Worm (Caenorhabditis elegans) whole organism, early embryonic: Measurements from ENCODE around the gene C33A11.2.

ENCODE experiments used
- B0310.2 ChIP-seq: sonication (generic microtip); optimal IDR thresholded peaks from 2 replicates; lab custom pipeline; 2016; ENCODE audit warnings: mild to moderate bottlenecking, missing genetic modification characterization, missing compliant biosample characterization
- F13C5.2 ChIP-seq: sonication (generic microtip); optimal IDR thresholded peaks from 2 replicates; lab custom pipeline; 2017; ENCODE audit warnings: mild to moderate bottlenecking, missing genetic modification characterization, inconsistent platforms, missing compliant biosample characterization
- aly-1 ChIP-seq: sonication (generic microtip); optimal IDR thresholded peaks from 2 replicates; lab custom pipeline; 2016; ENCODE audit warnings: missing genetic modification characterization, missing compliant biosample characterization
- ama-1 ChIP-seq: fragments of 150-350 bp; optimal IDR thresholded peaks from 2 replicates; lab custom pipeline; 2014
- ceh-13 ChIP-seq: fragments of 200-800 bp; sonication (Bioruptor generic); optimal IDR thresholded peaks from 2 replicates; lab custom pipeline; 2018; ENCODE audit warnings: mild to moderate bottlenecking, missing genetic modification characterization, missing compliant biosample characterization
- ceh-36 ChIP-seq: sonication (generic microtip); optimal IDR thresholded peaks from 2 replicates; lab custom pipeline; 2016; ENCODE audit warnings: missing genetic modification characterization, inconsistent platforms, missing compliant biosample characterization
- ets-7 ChIP-seq: sonication (generic microtip); optimal IDR thresholded peaks from 2 replicates; lab custom pipeline; 2016; ENCODE audit warnings: missing genotype, missing genetic modification characterization, missing compliant biosample characterization
- flt-1 ChIP-seq: fragments of 200-800 bp; sonication (Bioruptor generic); IDR thresholded peaks from 2 replicates; pipeline ENCODE4 v1.3.6; 2022; ENCODE audit warnings: missing genetic modification characterization, missing compliant biosample characterization
- hmbx-1 ChIP-seq: sonication (generic microtip); optimal IDR thresholded peaks from 2 replicates; lab custom pipeline; 2016; ENCODE audit warnings: mild to moderate bottlenecking, missing genetic modification characterization, missing compliant biosample characterization
- hmg-4 ChIP-seq: fragments of 200-800 bp; sonication (Bioruptor generic); optimal IDR thresholded peaks from 2 replicates; lab custom pipeline; 2018; ENCODE audit warnings: mild to moderate bottlenecking, missing genetic modification characterization, missing compliant biosample characterization
- hnd-1 ChIP-seq: sonication (generic microtip); optimal IDR thresholded peaks from 2 replicates; lab custom pipeline; 2016; ENCODE audit warnings: missing genetic modification characterization, missing compliant biosample characterization
- pes-1 ChIP-seq: fragments of 200-800 bp; sonication (Bioruptor generic); IDR thresholded peaks from 2 replicates; pipeline ENCODE4 v1.3.6; 2022; ENCODE audit warnings: missing genetic modification reagents, missing genetic modification characterization, missing compliant biosample characterization
- scrt-1 ChIP-seq: fragments of 200-800 bp; sonication (Bioruptor generic); IDR thresholded peaks from 2 replicates; pipeline ENCODE4 v1.3.6; 2022; ENCODE audit warnings: missing genetic modification characterization, missing compliant biosample characterization
- sea-1 ChIP-seq: fragments of 200-800 bp; sonication (Bioruptor generic); conservative IDR thresholded peaks from 2 replicates; pipeline ENCODE4 v1.3.6; 2022; ENCODE audit warnings: missing genetic modification characterization, missing compliant biosample characterization
- tbx-11 ChIP-seq: fragments of 200-800 bp; sonication (Bioruptor generic); IDR thresholded peaks from 2 replicates; pipeline ENCODE4 v1.3.6; 2022; ENCODE audit warnings: missing genetic modification characterization, missing compliant biosample characterization
- tbx-37 ChIP-seq: fragments of 200-800 bp; sonication (Bioruptor generic); conservative IDR thresholded peaks from 2 replicates; pipeline ENCODE4 v1.3.6; 2022; ENCODE audit warnings: missing genetic modification reagents, missing genetic modification characterization, missing compliant biosample characterization
- tra-4 ChIP-seq: sonication (generic microtip); optimal IDR thresholded peaks from 2 replicates; lab custom pipeline; 2017; ENCODE audit warnings: missing genetic modification characterization, missing compliant biosample characterization

C33A11.2 gene

ce11 chrX:15382914-15383313 is 17.1 kb downstream of the C33A11.2 start:
- TF ChIP-seq F13C5.2: no peak
- no peak for TF ChIP-seq flt-1 (GFP tag; lab: Robert Waterston, UW)
- no peak for TF ChIP-seq tra-4 (tag; lab: Kevin White, UChicago)
- no peak for TF ChIP-seq scrt-1
- TF ChIP-seq ceh-36: no peak
- no peak for TF ChIP-seq B0310.2 (tag; lab: Kevin White, UChicago)
- TF ChIP-seq sea-1 (GFP tag; lab: Robert Waterston, UW): no peak
- no peak for TF ChIP-seq hmbx-1 (tag; lab: Kevin White, UChicago)
- TF ChIP-seq pes-1 (GFP tag; lab: Robert Waterston, UW): no peak
- no peak for TF ChIP-seq hmg-4 (GFP tag; lab: Kevin White, UChicago)
- TF ChIP-seq ets-7 (tag; lab: Kevin White, UChicago): no peak
- no peak for TF ChIP-seq ama-1 (lab: Kevin White, UChicago)
- no peak for TF ChIP-seq aly-1 (tag; lab: Kevin White, UChicago)
- no peak for TF ChIP-seq ceh-13
- no peak for TF ChIP-seq tbx-37 (GFP tag; lab: Robert Waterston, UW)
- TF ChIP-seq tbx-11 (GFP tag; lab: Robert Waterston, UW): no peak
- no peak for TF ChIP-seq hnd-1 (tag; lab: Kevin White, UChicago)

ce11 chrX:15384090-15384624 is 18.4 kb downstream of the C33A11.2 start:
- TF ChIP-seq ceh-36 (no peak), tbx-37 (GFP tag; lab: Robert Waterston, UW) (no peak), aly-1 (tag; lab: Kevin White, UChicago) (no peak), tra-4 (tag; lab: Kevin White, UChicago) (no peak), sea-1 (GFP tag; lab: Robert Waterston, UW) (no peak), scrt-1 (no peak), F13C5.2 (no peak)

ce11 chrX:15385379-15385778 is 19.6 kb downstream of the C33A11.2 start:
- TF ChIP-seq sea-1 (GFP tag; lab: Robert Waterston, UW) (no peak), tbx-37 (GFP tag; lab: Robert Waterston, UW) (no peak), tbx-11 (GFP tag; lab: Robert Waterston, UW) (no peak), scrt-1 (no peak), aly-1 (tag; lab: Kevin White, UChicago) (no peak), ceh-36 (no peak), ets-7 (tag; lab: Kevin White, UChicago) (no peak), ceh-13 (no peak), B0310.2 (tag; lab: Kevin White, UChicago) (no peak), hmbx-1 (tag; lab: Kevin White, UChicago) (no peak), pes-1 (GFP tag; lab: Robert Waterston, UW) (no peak), hnd-1 (tag; lab: Kevin White, UChicago) (no peak), ama-1 (lab: Kevin White, UChicago) (no peak), flt-1 (GFP tag; lab: Robert Waterston, UW) (no peak), hmg-4 (GFP tag; lab: Kevin White, UChicago) (no peak), F13C5.2 (no peak), tra-4 (tag; lab: Kevin White, UChicago) (no peak)

ce11 chrX:15385807-15386349 is 20.1 kb downstream of the C33A11.2 start:
- no peak for TF ChIP-seq ceh-13

- TF ChIP-seq scrt-1: no peak
- no peak for TF ChIP-seq ama-1 (lab: Kevin White, UChicago)
- no peak for TF ChIP-seq F13C5.2
- no peak for TF ChIP-seq tra-4 (tag; lab: Kevin White, UChicago)
- no peak for TF ChIP-seq ceh-36
- TF ChIP-seq tbx-37 (GFP tag; lab: Robert Waterston, UW): no peak
- TF ChIP-seq sea-1 (GFP tag; lab: Robert Waterston, UW): no peak
- TF ChIP-seq flt-1 (GFP tag; lab: Robert Waterston, UW): no peak
- TF ChIP-seq pes-1 (GFP tag; lab: Robert Waterston, UW): no peak
- TF ChIP-seq hmg-4 (GFP tag; lab: Kevin White, UChicago): no peak
- no peak for TF ChIP-seq tbx-11 (GFP tag; lab: Robert Waterston, UW)
Measured at ce11 chrX:15388259-15388658, 22.5 kb downstream of the C33A11.2 start.

ce11 chrX:15389853-15390252 is 24.1 kb downstream of the C33A11.2 start:
- TF ChIP-seq tra-4 (tag; lab: Kevin White, UChicago) (no peak), ceh-36 (no peak), scrt-1 (no peak), aly-1 (tag; lab: Kevin White, UChicago) (no peak), tbx-11 (GFP tag; lab: Robert Waterston, UW) (no peak), hmg-4 (GFP tag; lab: Kevin White, UChicago) (no peak), sea-1 (GFP tag; lab: Robert Waterston, UW) (no peak), tbx-37 (GFP tag; lab: Robert Waterston, UW) (no peak), ama-1 (lab: Kevin White, UChicago) (no peak)

- TF ChIP-seq tbx-37 (GFP tag; lab: Robert Waterston, UW) (no peak), B0310.2 (tag; lab: Kevin White, UChicago) (no peak), pes-1 (GFP tag; lab: Robert Waterston, UW) (no peak), ceh-13 (no peak), aly-1 (tag; lab: Kevin White, UChicago) (no peak), scrt-1 (no peak), F13C5.2 (no peak), tbx-11 (GFP tag; lab: Robert Waterston, UW) (no peak), tra-4 (tag; lab: Kevin White, UChicago) (no peak), hnd-1 (tag; lab: Kevin White, UChicago) (no peak), ets-7 (tag; lab: Kevin White, UChicago) (no peak), ama-1 (lab: Kevin White, UChicago) (no peak)
Measured at ce11 chrX:15392672-15393071, 26.9 kb downstream of the C33A11.2 start.
